Fruit fly (Drosophila melanogaster): Measurements from ENCODE around the gene CDK2AP1.

dm6 chrX:11123561-11123960 lies 14.1 kb upstream of the CDK2AP1 start:
- TF ChIP-seq lov (optimal IDR thresholded peaks at IDR 0.05) (no peak), lov (GFP tag; IDR thresholded peaks at IDR 0.05) (no peak), CG1603 (tag; optimal IDR thresholded peaks at IDR 0.05) (no peak), ato (GFP tag; IDR thresholded peaks at IDR 0.05; ENCODE audit: partially characterized antibody) (no peak), B-H2 (GFP tag; optimal IDR thresholded peaks at IDR 0.05) (no peak), dmrt99B (tag; optimal IDR thresholded peaks at IDR 0.05) (no peak), Sox102F (GFP tag; optimal IDR thresholded peaks at IDR 0.05) (no peak), ftz-f1 (GFP tag; optimal IDR thresholded peaks at IDR 0.05) (no peak), CG4360 (GFP tag; IDR thresholded peaks at IDR 0.05) (no peak), Dad (GFP tag; optimal IDR thresholded peaks at IDR 0.05) (no peak), mld (GFP tag; IDR thresholded peaks at IDR 0.05; ENCODE audit: partially characterized antibody) (no peak), Sox100B (GFP tag; optimal IDR thresholded peaks at IDR 0.05) (no peak)

Data from whole organism, embryonic.